Worm (Caenorhabditis elegans) whole organism, L2 larva: Measurements from ENCODE around the gene trxr-1.

Experiments used
- C34F6.9 ChIP-seq: fragments of 150-350 bp; optimal IDR thresholded peaks from 2 replicates; lab custom pipeline; 2014; ENCODE audit warnings: missing biosample characterization, missing genetic modification characterization
- F13H6.1 ChIP-seq: sonication (generic microtip); optimal IDR thresholded peaks from 2 replicates; lab custom pipeline; 2016; ENCODE audit warnings: missing genetic modification characterization, missing compliant biosample characterization
- R02D3.7 ChIP-seq: fragments of 150-350 bp; optimal IDR thresholded peaks from 2 replicates; lab custom pipeline; 2014; ENCODE audit warnings: missing biosample characterization, missing genetic modification characterization
- Y55F3AM.14 ChIP-seq: fragments of 200-800 bp; sonication (Bioruptor generic); optimal IDR thresholded peaks from 2 replicates; lab custom pipeline; 2018; ENCODE audit warnings: mild to moderate bottlenecking, missing genetic modification characterization, missing compliant biosample characterization
- ZK546.5 ChIP-seq: sonication (generic microtip); optimal IDR thresholded peaks from 2 replicates; lab custom pipeline; 2017; ENCODE audit warnings: missing biosample characterization, missing genetic modification characterization
- aly-2 ChIP-seq: fragments of 150-350 bp; optimal IDR thresholded peaks from 2 replicates; lab custom pipeline; 2014; ENCODE audit warnings: missing biosample characterization, missing genetic modification characterization
- ama-1 ChIP-seq: fragments of 150-350 bp; optimal IDR thresholded peaks from 2 replicates; lab custom pipeline; 2018; ENCODE audit warnings: inconsistent platforms
- blmp-1 ChIP-seq: sonication (generic microtip); optimal IDR thresholded peaks from 2 replicates; lab custom pipeline; 2017; ENCODE audit warnings: missing genetic modification characterization, mild to moderate bottlenecking, missing compliant biosample characterization, antibody characterized with exemption, moderate library complexity; ENCODE audit not compliant: insufficient read depth
- ceh-16 ChIP-seq: fragments of 150-350 bp; optimal IDR thresholded peaks from 2 replicates; lab custom pipeline; 2014; ENCODE audit warnings: missing biosample characterization, missing genetic modification characterization
- crh-2 ChIP-seq: sonication (generic microtip); optimal IDR thresholded peaks from 2 replicates; lab custom pipeline; 2017; ENCODE audit warnings: missing biosample characterization, missing genetic modification characterization
- dmd-4 ChIP-seq: sonication (generic microtip); optimal IDR thresholded peaks from 2 replicates; lab custom pipeline; 2017; ENCODE audit warnings: missing biosample characterization, missing genetic modification characterization
- egl-27 ChIP-seq: sonication (generic microtip); optimal IDR thresholded peaks from 3 replicates; lab custom pipeline; 2017; ENCODE audit warnings: missing biosample characterization, missing genetic modification reagents, missing genetic modification characterization
- elt-1 ChIP-seq: fragments of 150-350 bp; optimal IDR thresholded peaks from 2 replicates; lab custom pipeline; 2014; ENCODE audit warnings: missing biosample characterization, missing genetic modification characterization
- elt-3 ChIP-seq: sonication (generic microtip); optimal IDR thresholded peaks from 2 replicates; lab custom pipeline; 2017; ENCODE audit warnings: missing biosample characterization, missing genetic modification characterization
- fos-1 ChIP-seq: fragments of 150-350 bp; optimal IDR thresholded peaks from 2 replicates; lab custom pipeline; 2014; ENCODE audit warnings: missing biosample characterization, missing genetic modification characterization
- gmeb-1 ChIP-seq: fragments of 150-350 bp; optimal IDR thresholded peaks from 2 replicates; lab custom pipeline; 2014; ENCODE audit warnings: missing biosample characterization, missing genetic modification characterization
- lin-11 ChIP-seq: fragments of 150-350 bp; sonication (generic microtip); optimal IDR thresholded peaks from 2 replicates; lab custom pipeline; 2014; ENCODE audit warnings: missing biosample characterization, missing genetic modification characterization, inconsistent platforms, mixed read lengths
- lin-13 ChIP-seq: fragments of 150-350 bp; optimal IDR thresholded peaks from 2 replicates; lab custom pipeline; 2014; ENCODE audit warnings: missing biosample characterization, missing genetic modification reagents, missing genetic modification characterization
- lin-39 ChIP-seq: fragments of 150-350 bp; optimal IDR thresholded peaks from 2 replicates; lab custom pipeline; 2014; ENCODE audit warnings: missing biosample characterization, missing genetic modification reagents, missing genetic modification characterization
- lsy-2 ChIP-seq, 2 experiments: fragments of 150-350 bp in 1 of 2; sonication (generic microtip) in 1 of 2; optimal IDR thresholded peaks; 2 replicates each; lab custom pipeline; 2014 to 2017; ENCODE audit warnings: missing biosample characterization in 2 of 2, missing genetic modification characterization in 2 of 2
- mab-5 ChIP-seq: fragments of 150-350 bp; optimal IDR thresholded peaks from 2 replicates; lab custom pipeline; 2014; ENCODE audit warnings: missing biosample characterization, missing genetic modification characterization
- mbf-1 ChIP-seq: sonication (generic microtip); optimal IDR thresholded peaks from 2 replicates; lab custom pipeline; 2017; ENCODE audit warnings: missing biosample characterization, missing genetic modification characterization
- mdl-1 ChIP-seq, 2 experiments: fragments of 150-350 bp in 1 of 2; sonication (generic microtip) in 1 of 2; optimal IDR thresholded peaks; 2 replicates each; lab custom pipeline; 2017; ENCODE audit warnings: missing biosample characterization in 2 of 2, missing genetic modification characterization in 2 of 2
- nhr-10 ChIP-seq: sonication (generic microtip); optimal IDR thresholded peaks from 2 replicates; lab custom pipeline; 2017; ENCODE audit warnings: missing biosample characterization, missing genetic modification characterization
- nhr-11 ChIP-seq: fragments of 150-350 bp; optimal IDR thresholded peaks from 2 replicates; lab custom pipeline; 2014; ENCODE audit warnings: missing biosample characterization, missing genetic modification characterization
- nhr-12 ChIP-seq: fragments of 150-350 bp; optimal IDR thresholded peaks from 2 replicates; lab custom pipeline; 2014; ENCODE audit warnings: missing biosample characterization, missing genetic modification characterization
- nhr-129 ChIP-seq: fragments of 150-350 bp; optimal IDR thresholded peaks from 2 replicates; lab custom pipeline; 2014; ENCODE audit warnings: missing biosample characterization, missing genetic modification characterization
- nhr-21 ChIP-seq: fragments of 150-350 bp; optimal IDR thresholded peaks from 2 replicates; lab custom pipeline; 2014; ENCODE audit warnings: missing biosample characterization, missing genetic modification characterization
- nhr-25 ChIP-seq: fragments of 150-350 bp; sonication (generic microtip); optimal IDR thresholded peaks from 3 replicates; lab custom pipeline; 2014; ENCODE audit warnings: missing biosample characterization, missing genetic modification characterization
- nhr-6 ChIP-seq: fragments of 150-350 bp; optimal IDR thresholded peaks from 2 replicates; lab custom pipeline; 2014; ENCODE audit warnings: missing biosample characterization, missing genetic modification characterization
- nhr-77 ChIP-seq: fragments of 150-350 bp; optimal IDR thresholded peaks from 2 replicates; lab custom pipeline; 2014; ENCODE audit warnings: missing biosample characterization, missing genetic modification characterization
- peb-1 ChIP-seq: fragments of 150-350 bp; optimal IDR thresholded peaks from 2 replicates; lab custom pipeline; 2014; ENCODE audit warnings: missing biosample characterization, missing genetic modification characterization
- sem-4 ChIP-seq: fragments of 150-350 bp; optimal IDR thresholded peaks from 2 replicates; lab custom pipeline; 2014; ENCODE audit warnings: missing biosample characterization, missing genetic modification reagents, missing genetic modification characterization
- sma-3 ChIP-seq: sonication (generic microtip); optimal IDR thresholded peaks from 2 replicates; lab custom pipeline; 2016; ENCODE audit warnings: missing genetic modification reagents, missing genetic modification characterization, missing compliant biosample characterization
- sma-9 ChIP-seq, 2 experiments: fragments of 150-350 bp in 1 of 2; sonication (generic microtip) in 1 of 2; optimal IDR thresholded peaks; 2 replicates each; lab custom pipeline; 2014 to 2016; ENCODE audit warnings: missing genetic modification characterization in 2 of 2, mild to moderate bottlenecking in 1 of 2, missing biosample characterization in 1 of 2, missing compliant biosample characterization in 1 of 2, missing genetic modification reagents in 1 of 2, moderate library complexity in 1 of 2
- snpc-4 ChIP-seq: fragments of 150-350 bp; optimal IDR thresholded peaks from 2 replicates; lab custom pipeline; 2014; ENCODE audit warnings: missing biosample characterization, missing genetic modification characterization
- unc-55 ChIP-seq: fragments of 150-350 bp; sonication (generic microtip); optimal IDR thresholded peaks from 3 replicates; lab custom pipeline; 2014; ENCODE audit warnings: missing biosample characterization, missing genetic modification reagents, missing genetic modification characterization
- unc-62 ChIP-seq: fragments of 150-350 bp; optimal IDR thresholded peaks from 2 replicates; lab custom pipeline; 2014; ENCODE audit warnings: missing biosample characterization, missing genetic modification reagents, missing genetic modification characterization
- ztf-4 ChIP-seq: fragments of 150-350 bp; optimal IDR thresholded peaks from 2 replicates; lab custom pipeline; 2014; ENCODE audit warnings: missing biosample characterization, missing genetic modification characterization

The trxr-1 gene

DNA sequence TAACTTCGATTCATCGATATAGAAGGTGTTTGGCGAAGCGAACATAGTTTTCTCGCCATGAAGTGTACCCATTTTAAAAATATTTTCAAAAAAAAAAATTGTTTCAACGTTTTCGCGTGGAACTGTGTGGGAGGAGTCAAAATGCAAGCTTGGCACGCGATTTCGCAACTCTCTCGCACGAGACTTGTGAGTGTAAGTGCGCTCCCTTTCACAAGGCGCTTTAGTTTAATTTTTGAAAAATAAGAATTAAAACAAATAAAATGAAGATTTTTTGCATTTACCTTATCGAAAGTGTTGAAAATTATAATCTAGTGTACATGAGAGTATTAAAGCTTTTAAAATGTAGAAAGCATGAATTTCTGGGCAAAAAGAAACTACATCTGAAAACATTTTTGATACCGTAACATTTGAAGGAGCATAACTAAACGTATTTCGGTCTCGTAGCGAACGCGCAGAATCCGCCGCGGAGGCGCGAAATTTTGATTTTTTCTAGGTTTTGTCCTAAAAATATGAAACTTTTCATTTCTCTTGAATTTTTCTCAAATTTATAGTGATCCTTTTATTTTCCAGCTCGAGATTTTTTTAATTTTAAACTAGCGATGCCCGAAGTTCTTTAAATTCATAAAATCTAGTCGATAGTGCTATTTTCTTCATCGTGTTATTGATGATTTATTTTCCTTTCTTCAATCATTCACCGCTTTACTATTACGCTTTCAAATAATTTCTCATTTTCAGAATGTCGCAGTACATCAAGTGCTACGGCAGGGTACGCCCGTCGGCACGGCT is 27.9 kb downstream of the trxr-1 start, which contains the start of the genes cogc-2 and klp-18 (continued):
- TF ChIP-seq aly-2: no peak
- TF ChIP-seq snpc-4: peak; percentile 61
- peak; percentile 48 for TF ChIP-seq egl-27 (tag; lab: Kevin White, UChicago)
- peak; percentile 96 for TF ChIP-seq gmeb-1
- no peak for TF ChIP-seq peb-1 (tag; lab: Kevin White, UChicago)
- TF ChIP-seq nhr-12 (tag; lab: Kevin White, UChicago): no peak
- TF ChIP-seq sem-4 (tag; lab: Kevin White, UChicago): peak; percentile 76
- TF ChIP-seq lin-39 (tag; lab: Kevin White, UChicago): no peak
- peak; percentile 35 for TF ChIP-seq ama-1 (lab: Kevin White, UChicago)
- TF ChIP-seq Y55F3AM.14 (GFP tag; lab: Kevin White, UChicago): no peak
- no peak for TF ChIP-seq nhr-10 (tag; lab: Kevin White, UChicago)
- peak; percentile 29 for TF ChIP-seq nhr-6
- peak; percentile 78 for TF ChIP-seq nhr-25 (tag; lab: Kevin White, UChicago)
- peak; percentile 82 for TF ChIP-seq lin-13 (GFP tag; lab: Kevin White, UChicago)
- TF ChIP-seq R02D3.7 (tag; lab: Kevin White, UChicago): peak; percentile 18
- peak; percentile 90 for TF ChIP-seq lin-11
- peak; percentile 72 for TF ChIP-seq nhr-21 (tag; lab: Kevin White, UChicago)
- no peak for TF ChIP-seq unc-62 (GFP tag; lab: Kevin White, UChicago)
- TF ChIP-seq mbf-1 (tag; lab: Kevin White, UChicago): no peak

DNA sequence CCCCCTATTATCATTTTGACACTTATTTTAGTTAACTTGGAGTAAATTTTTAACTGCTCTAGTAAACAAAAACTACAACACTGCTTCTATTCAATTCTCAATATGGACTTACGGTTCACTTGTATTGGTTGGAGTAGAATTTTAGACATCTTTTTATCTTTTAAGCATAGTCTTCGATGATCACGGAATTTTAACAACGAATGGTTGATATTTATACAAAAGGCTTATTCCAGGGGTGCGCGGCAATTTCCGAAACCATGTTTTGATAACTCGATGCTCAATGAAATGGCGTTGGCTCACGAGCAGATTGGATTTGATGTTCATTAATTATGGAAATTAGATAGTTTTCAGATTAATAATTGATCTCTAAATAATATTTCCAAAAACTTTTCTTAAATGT is 31.7 kb downstream of the trxr-1 start:
- TF ChIP-seq snpc-4: no peak
- TF ChIP-seq blmp-1 (tag; lab: Kevin White, UChicago): no peak
- no peak for TF ChIP-seq Y55F3AM.14 (GFP tag; lab: Kevin White, UChicago)
- TF ChIP-seq nhr-25 (tag; lab: Kevin White, UChicago): no peak
- no peak for TF ChIP-seq mdl-1 (tag; optimal IDR thresholded peaks at IDR 0.05; lab: Kevin White, UChicago)
- no peak for TF ChIP-seq ZK546.5 (tag; lab: Kevin White, UChicago)

DNA sequence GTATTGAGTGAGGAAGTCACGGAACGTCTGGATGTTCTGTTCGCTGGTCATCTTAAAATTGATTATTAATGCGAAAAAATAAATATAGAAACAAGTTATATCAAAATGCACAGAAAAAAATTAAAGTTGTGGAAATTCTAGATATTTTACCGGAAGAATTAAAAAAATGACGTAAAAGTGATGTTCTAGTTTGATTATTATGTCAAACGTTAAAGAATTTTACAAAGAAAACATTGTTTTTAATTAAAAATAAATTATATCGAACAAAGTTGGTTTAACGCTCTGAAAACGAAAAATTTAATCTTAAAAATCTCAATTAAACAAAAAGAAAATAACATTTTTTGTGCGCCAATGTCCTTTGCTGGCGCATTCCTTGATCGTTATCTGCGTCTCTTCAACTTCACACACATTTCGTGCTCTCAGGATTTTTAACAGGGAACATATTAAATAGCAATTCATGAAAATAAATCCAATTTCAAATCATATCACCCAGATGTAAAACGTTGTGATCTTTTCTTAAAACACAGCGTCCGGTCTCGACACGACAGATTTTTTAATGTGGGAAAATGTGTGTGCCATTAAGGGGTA is 32.9 kb downstream of the trxr-1 start, which contains the start of gene tin-9.1:
tin-9.1 (minus strand) TSS at position 51 of the 588 bp plus-strand sequence.
- peak; percentile 69 for TF ChIP-seq nhr-25 (tag; lab: Kevin White, UChicago)
- TF ChIP-seq sem-4 (tag; lab: Kevin White, UChicago): peak; percentile 70
- no peak for TF ChIP-seq lin-11
- peak; percentile 68 for TF ChIP-seq snpc-4
- peak; percentile 38 for TF ChIP-seq mab-5 (tag; lab: Kevin White, UChicago)
- TF ChIP-seq fos-1 (tag; lab: Kevin White, UChicago): peak; percentile 60
- no peak for TF ChIP-seq nhr-77 (tag; lab: Kevin White, UChicago)
- peak; percentile 66 for TF ChIP-seq F13H6.1 (tag; lab: Kevin White, UChicago)
- TF ChIP-seq Y55F3AM.14 (GFP tag; lab: Kevin White, UChicago): no peak
- TF ChIP-seq nhr-129: peak; percentile 67
- peak; percentile 11 for TF ChIP-seq ceh-16 (tag; lab: Kevin White, UChicago)
- peak; percentile 53 for TF ChIP-seq nhr-21 (tag; lab: Kevin White, UChicago)
- no peak for TF ChIP-seq lin-39 (tag; lab: Kevin White, UChicago)
- no peak for TF ChIP-seq nhr-11 (tag; lab: Kevin White, UChicago)
- TF ChIP-seq C34F6.9 (tag; lab: Kevin White, UChicago): peak; percentile 96
- peak; percentile 57 for TF ChIP-seq sma-3 (GFP tag; lab: Kevin White, UChicago)
- TF ChIP-seq lsy-2 (tag; optimal IDR thresholded peaks at IDR 0.05; lab: Kevin White, UChicago): peak; percentile 72 to 93
- TF ChIP-seq R02D3.7 (tag; lab: Kevin White, UChicago): peak; percentile 15
- TF ChIP-seq egl-27 (tag; lab: Kevin White, UChicago): peak; percentile 24
- TF ChIP-seq aly-2: no peak
- peak; percentile 9 for TF ChIP-seq dmd-4 (tag; lab: Kevin White, UChicago)
- TF ChIP-seq nhr-10 (tag; lab: Kevin White, UChicago): no peak
- peak; percentile 53 for TF ChIP-seq nhr-6
- peak; percentile 88 for TF ChIP-seq crh-2 (tag; lab: Kevin White, UChicago)
- peak; percentile 87 for TF ChIP-seq gmeb-1
- TF ChIP-seq ztf-4 (tag; lab: Kevin White, UChicago): peak; percentile 49
- peak; percentile 89 for TF ChIP-seq sma-9 (GFP tag; optimal IDR thresholded peaks at IDR 0.05; lab: Kevin White, UChicago)
- no peak for TF ChIP-seq sma-9 (tag; optimal IDR thresholded peaks at IDR 0.05; lab: Kevin White, UChicago)
- no peak for TF ChIP-seq elt-3
- TF ChIP-seq unc-55: peak; percentile 83
- peak; percentile 59 for TF ChIP-seq lin-13 (GFP tag; lab: Kevin White, UChicago)
- TF ChIP-seq elt-1 (tag; lab: Kevin White, UChicago): no peak
- TF ChIP-seq, all 48 proteins: peak for 22
